Worm (Caenorhabditis elegans): ENCODE data around the gene str-33.

Gene str-33

ce11 chrV:2738174-2738573 is 9.8 kb downstream of the str-33 start, which contains the start of gene srg-56:
srg-56 (minus strand) TSS chrV:2738274.
- TF ChIP-seq fkh-8 (tag; optimal IDR thresholded peaks at IDR 0.05) (peak; percentile 18), ets-5 (GFP tag; IDR thresholded peaks at IDR 0.05) (no peak)

- TF ChIP-seq grh-1 (GFP tag; IDR thresholded peaks at IDR 0.05) (no peak), snpc-4 (tag; optimal IDR thresholded peaks at IDR 0.05) (peak; percentile 63)
These were observed 11.3 kb downstream of the str-33 start for ce11 chrV:2739607-2740006.

- TF ChIP-seq C16A3.4 (tag; optimal IDR thresholded peaks at IDR 0.05) (no peak), nhr-71 (tag; optimal IDR thresholded peaks at IDR 0.05) (no peak), blmp-1 (tag; optimal IDR thresholded peaks at IDR 0.05) (no peak), aly-2 (tag; optimal IDR thresholded peaks at IDR 0.05) (no peak), nhr-12 (tag; optimal IDR thresholded peaks at IDR 0.05) (no peak), mab-9 (GFP tag; IDR thresholded peaks at IDR 0.05) (no peak), unc-130 (tag; optimal IDR thresholded peaks at IDR 0.05) (no peak)
These were observed 11.9 kb downstream of the str-33 start, which contains the start of gene srg-61 for ce11 chrV:2740228-2740627. srg-61 (minus strand) TSS chrV:2740328.

- TF ChIP-seq egl-27 (tag; optimal IDR thresholded peaks at IDR 0.05) = no peak
- no peak for TF ChIP-seq unc-62 (GFP tag; optimal IDR thresholded peaks at IDR 0.05)
- no peak for TF ChIP-seq nhr-28 (tag; optimal IDR thresholded peaks at IDR 0.05)
These were observed 14.0 kb downstream of the str-33 start, which contains the start of gene srg-62 for ce11 chrV:2742298-2742697. srg-62 (minus strand) TSS chrV:2742398.

DNA sequence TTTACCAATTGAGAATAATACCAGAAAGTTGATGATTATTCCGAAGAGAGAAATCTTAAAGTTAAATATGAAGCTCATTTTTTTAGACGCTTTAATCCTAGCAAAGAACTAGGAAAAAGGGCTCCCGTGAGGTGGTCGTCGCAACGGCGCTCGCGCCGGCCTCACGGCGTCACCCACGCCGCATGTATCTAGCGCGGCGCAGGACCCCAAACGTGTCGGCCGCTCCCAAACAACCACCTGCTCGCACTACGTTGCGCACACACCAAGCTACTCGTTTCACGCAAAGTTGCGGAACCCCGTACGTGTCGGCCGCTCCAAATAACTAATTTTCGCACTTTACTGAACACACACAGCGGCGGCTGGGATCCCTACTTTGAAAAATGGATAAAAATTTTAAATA is 18.1 kb downstream of the str-33 start:
- no peak for TF ChIP-seq efl-3 (GFP tag; optimal IDR thresholded peaks at IDR 0.05)
- TF ChIP-seq ceh-90 (tag; optimal IDR thresholded peaks at IDR 0.05) = no peak
- no peak for TF ChIP-seq C16A3.4 (tag; optimal IDR thresholded peaks at IDR 0.05)
- TF ChIP-seq elt-2 (tag; optimal IDR thresholded peaks at IDR 0.05) = no peak
- no peak for TF ChIP-seq efl-1 (optimal IDR thresholded peaks at IDR 0.05)
- no peak for TF ChIP-seq efl-1 (GFP tag; optimal IDR thresholded peaks at IDR 0.05 in 1 of 2)
- no peak for TF ChIP-seq mab-9 (GFP tag; IDR thresholded peaks at IDR 0.05)
- TF ChIP-seq lin-39 (tag; optimal IDR thresholded peaks at IDR 0.05) = no peak
- no peak for TF ChIP-seq lsy-2 (tag; optimal IDR thresholded peaks at IDR 0.05)
- no peak for TF ChIP-seq hlh-17 (GFP tag; optimal IDR thresholded peaks at IDR 0.05; ENCODE audit: borderline replicate concordance)
- TF ChIP-seq mep-1 (tag; optimal IDR thresholded peaks at IDR 0.05) = no peak
- TF ChIP-seq F16B12.6 (tag; optimal IDR thresholded peaks at IDR 0.05) = no peak
- no peak for TF ChIP-seq nhr-237 (tag; optimal IDR thresholded peaks at IDR 0.05)
- TF ChIP-seq nhr-90 (tag; optimal IDR thresholded peaks at IDR 0.05; ENCODE audit: poor library complexity) = no peak
- no peak for TF ChIP-seq nhr-12 (tag; optimal IDR thresholded peaks at IDR 0.05)
- TF ChIP-seq aly-2 (tag; optimal IDR thresholded peaks at IDR 0.05) = no peak
- no peak for TF ChIP-seq rnt-1 (tag; optimal IDR thresholded peaks at IDR 0.05)
- no peak for TF ChIP-seq sox-4 (tag; optimal IDR thresholded peaks at IDR 0.05)
- no peak for TF ChIP-seq C34B4.2 (tag; optimal IDR thresholded peaks at IDR 0.05)
- no peak for TF ChIP-seq ceh-63 (GFP tag; optimal IDR thresholded peaks at IDR 0.05)
- TF ChIP-seq swsn-7 (tag; optimal IDR thresholded peaks at IDR 0.05) = no peak

DNA sequence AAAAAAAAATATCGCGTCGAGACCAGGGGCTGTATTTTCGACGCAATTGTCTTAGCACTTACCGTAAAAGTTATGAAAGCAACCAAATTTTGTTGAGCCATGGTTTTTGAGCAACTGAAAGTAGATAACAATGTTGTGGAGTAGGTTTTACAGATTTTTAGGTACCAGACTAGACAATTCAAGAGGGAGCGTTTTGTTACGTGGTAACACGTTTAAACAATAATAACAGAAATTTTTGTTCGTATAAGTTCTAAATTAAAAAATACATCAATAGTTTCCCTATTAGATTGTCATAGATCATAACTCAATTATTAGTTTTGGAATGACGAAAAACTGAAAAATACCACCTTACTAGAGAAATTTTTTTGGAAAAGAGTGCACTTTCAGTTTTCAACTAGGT is 21.7 kb downstream of the str-33 start, which contains the start of gene srx-24:
Gene srx-24 (minus strand): TSS at position 101 of the 400 bp plus-strand sequence.
- TF ChIP-seq nhr-84 (tag; optimal IDR thresholded peaks at IDR 0.05) (no peak), efl-1 (optimal IDR thresholded peaks at IDR 0.05) (no peak), efl-1 (GFP tag; optimal IDR thresholded peaks at IDR 0.05 in 1 of 2) (peak in 1 of 2 experiments; percentile 7)

DNA sequence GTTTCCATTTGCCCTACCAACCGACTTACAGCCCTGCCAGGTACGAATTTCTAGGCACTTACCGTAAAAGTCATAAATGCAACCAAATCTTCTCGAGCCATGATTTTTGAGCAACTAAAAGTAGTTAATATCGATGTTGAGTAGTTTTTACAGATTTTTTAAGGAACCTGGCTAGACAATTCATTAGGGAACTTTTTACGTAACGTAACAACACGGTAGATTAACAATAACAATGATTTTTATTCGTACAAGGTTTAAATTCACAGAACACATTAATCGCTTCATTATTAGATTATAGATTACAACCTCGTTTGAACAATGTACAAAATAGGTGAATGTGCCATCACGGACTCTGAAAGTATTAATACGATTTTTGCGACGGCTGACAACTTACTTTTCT is 24.7 kb downstream of the str-33 start, which contains the start of gene srx-26:
Gene srx-26 (minus strand): TSS at position 101 of the 400 bp plus-strand sequence.
- no peak for TF ChIP-seq lin-35 (GFP tag; optimal IDR thresholded peaks at IDR 0.05)
- no peak for TF ChIP-seq ama-1 (optimal IDR thresholded peaks at IDR 0.05)
- TF ChIP-seq isw-1 (GFP tag; IDR thresholded peaks at IDR 0.05) = no peak
- TF ChIP-seq lin-15B (tag; optimal IDR thresholded peaks at IDR 0.05) = no peak
- no peak for TF ChIP-seq blmp-1 (tag; optimal IDR thresholded peaks at IDR 0.05)
- no peak for TF ChIP-seq ces-1 (GFP tag; optimal IDR thresholded peaks at IDR 0.05)
- no peak for TF ChIP-seq pag-3 (tag; optimal IDR thresholded peaks at IDR 0.05; ENCODE audit: borderline replicate concordance, insufficient read depth)
- no peak for TF ChIP-seq nhr-19 (GFP tag; conservative IDR thresholded peaks at IDR 0.05)
- no peak for TF ChIP-seq aly-2 (tag; optimal IDR thresholded peaks at IDR 0.05)
- no peak for TF ChIP-seq efl-3 (GFP tag; optimal IDR thresholded peaks at IDR 0.05)
- TF ChIP-seq fkh-10 (GFP tag; optimal IDR thresholded peaks at IDR 0.05) = no peak
- no peak for TF ChIP-seq swsn-7 (tag; optimal IDR thresholded peaks at IDR 0.05)
- TF ChIP-seq unc-62 (GFP tag; optimal IDR thresholded peaks at IDR 0.05) = no peak

All from whole organism, L1 larva.